Worm (Caenorhabditis elegans) whole organism, young adult: ENCODE data around the gene glb-5.
A peak's percentile ranks its signal among the peaks of the same experiment; 100 is the strongest.

ENCODE experiments used
- B0019.2 ChIP-seq: fragments of 200-800 bp; sonication (Bioruptor generic); conservative IDR thresholded peaks from 2 replicates; pipeline ENCODE4 v1.3.6; 2022; ENCODE audit warnings: missing genetic modification reagents, missing genetic modification characterization, missing compliant biosample characterization
- B0261.1 ChIP-seq: sonication (generic microtip); optimal IDR thresholded peaks from 2 replicates; lab custom pipeline; 2016; ENCODE audit warnings: mild to moderate bottlenecking, missing genetic modification characterization, moderate library complexity, missing compliant biosample characterization
- C06A6.2 ChIP-seq: fragments of 200-800 bp; sonication (Bioruptor generic); conservative IDR thresholded peaks from 2 replicates; pipeline ENCODE4 v1.3.6; 2022; ENCODE audit warnings: missing genetic modification characterization, missing compliant biosample characterization
- F22D6.2 ChIP-seq: sonication (generic microtip); optimal IDR thresholded peaks from 2 replicates; lab custom pipeline; 2016; ENCODE audit warnings: mild to moderate bottlenecking, missing genetic modification characterization, missing compliant biosample characterization
- F39B2.1 ChIP-seq: fragments of 200-800 bp; sonication (Bioruptor generic); IDR thresholded peaks from 2 replicates; pipeline ENCODE4 v1.3.6; 2022; ENCODE audit warnings: missing genetic modification reagents, missing genetic modification characterization, missing compliant biosample characterization
- F49E8.2 ChIP-seq: sonication (generic microtip); optimal IDR thresholded peaks from 3 replicates; lab custom pipeline; 2017; ENCODE audit warnings: missing genetic modification characterization, mild to moderate bottlenecking, missing compliant biosample characterization, antibody characterized with exemption, moderate library complexity; ENCODE audit not compliant: insufficient read depth
- F57C9.4 ChIP-seq: sonication (generic microtip); optimal IDR thresholded peaks from 2 replicates; lab custom pipeline; 2017; ENCODE audit warnings: mild to moderate bottlenecking, missing genetic modification characterization, missing compliant biosample characterization
- K11D2.4 ChIP-seq: fragments of 200-800 bp; sonication (Bioruptor generic); IDR thresholded peaks from 2 replicates; pipeline ENCODE4 v1.3.6; 2022; ENCODE audit warnings: missing genetic modification reagents, missing genetic modification characterization, missing compliant biosample characterization
- K12H6.12 ChIP-seq: fragments of 200-800 bp; sonication (Bioruptor generic); optimal IDR thresholded peaks from 2 replicates; lab custom pipeline; 2018; ENCODE audit warnings: mild to moderate bottlenecking, missing genetic modification characterization, missing compliant biosample characterization
- T26A5.8 ChIP-seq: sonication (generic microtip); optimal IDR thresholded peaks from 2 replicates; lab custom pipeline; 2016; ENCODE audit warnings: missing genetic modification characterization, missing compliant biosample characterization
- Y53F4B.3 ChIP-seq: fragments of 200-800 bp; sonication (Bioruptor generic); IDR thresholded peaks from 2 replicates; pipeline ENCODE4 v1.3.6; 2022; ENCODE audit warnings: missing genetic modification reagents, missing genetic modification characterization, missing compliant biosample characterization
- Y53G8AR.9 ChIP-seq: fragments of 200-800 bp; sonication (Bioruptor generic); conservative IDR thresholded peaks from 2 replicates; pipeline ENCODE4 v1.3.6; 2022; ENCODE audit warnings: missing genetic modification reagents, missing genetic modification characterization, missing compliant biosample characterization
- Y79H2A.3 ChIP-seq: fragments of 200-800 bp; sonication (Bioruptor generic); conservative IDR thresholded peaks from 2 replicates; pipeline ENCODE4 v1.3.6; 2022; ENCODE audit warnings: missing genetic modification reagents, missing genetic modification characterization, missing compliant biosample characterization
- Y95B8A.8 ChIP-seq: fragments of 200-800 bp; sonication (Bioruptor generic); IDR thresholded peaks from 2 replicates; pipeline ENCODE4 v1.3.6; 2022; ENCODE audit warnings: missing genetic modification reagents, missing genetic modification characterization, missing compliant biosample characterization
- ZK185.1 ChIP-seq: sonication (generic microtip); optimal IDR thresholded peaks from 2 replicates; lab custom pipeline; 2016; ENCODE audit warnings: mild to moderate bottlenecking, missing genetic modification characterization, missing compliant biosample characterization; ENCODE audit not compliant: poor library complexity, severe bottlenecking
- akir-1 ChIP-seq: fragments of 200-800 bp; sonication (Bioruptor generic); optimal IDR thresholded peaks from 2 replicates; lab custom pipeline; 2018; ENCODE audit warnings: mild to moderate bottlenecking, missing genetic modification characterization, moderate library complexity, missing compliant biosample characterization
- aptf-2 ChIP-seq: fragments of 200-800 bp; sonication (Bioruptor generic); conservative IDR thresholded peaks from 2 replicates; pipeline ENCODE4 v1.3.6; 2022; ENCODE audit warnings: missing genetic modification reagents, missing genetic modification characterization, missing compliant biosample characterization
- aptf-3 ChIP-seq: fragments of 200-800 bp; sonication (Bioruptor generic); IDR thresholded peaks from 2 replicates; pipeline ENCODE4 v1.3.6; 2022; ENCODE audit warnings: missing genetic modification characterization, missing compliant biosample characterization
- attf-3 ChIP-seq: fragments of 200-800 bp; sonication (Bioruptor generic); conservative IDR thresholded peaks from 2 replicates; pipeline ENCODE4 v1.3.6; 2022; ENCODE audit warnings: missing genetic modification reagents, missing genetic modification characterization, missing compliant biosample characterization
- bed-2 ChIP-seq: fragments of 200-800 bp; sonication (Bioruptor generic); IDR thresholded peaks from 2 replicates; pipeline ENCODE4 v1.3.6; 2022; ENCODE audit warnings: missing genetic modification reagents, missing genetic modification characterization, missing compliant biosample characterization
- cebp-1 ChIP-seq, 2 experiments: fragments of 200-800 bp in 1 of 2; sonication (Bioruptor generic) in 1 of 2; sonication (generic microtip) in 1 of 2; IDR thresholded peaks in 1 of 2; optimal IDR thresholded peaks in 1 of 2; 2 replicates each; pipeline versions ENCODE4 v1.3.6 to Lab custom; 2017 to 2022; ENCODE audit warnings: missing compliant biosample characterization in 2 of 2, missing genetic modification characterization in 2 of 2, mild to moderate bottlenecking in 1 of 2, missing genetic modification reagents in 1 of 2, moderate library complexity in 1 of 2
- cebp-2 ChIP-seq: fragments of 200-800 bp; sonication (Bioruptor generic); IDR thresholded peaks from 2 replicates; pipeline ENCODE4 v1.3.6; 2022; ENCODE audit warnings: missing genetic modification characterization, missing compliant biosample characterization
- ceh-100 ChIP-seq: fragments of 200-800 bp; sonication (Bioruptor generic); IDR thresholded peaks from 2 replicates; pipeline ENCODE4 v1.3.6; 2022; ENCODE audit warnings: missing genetic modification reagents, missing genetic modification characterization, missing compliant biosample characterization
- ceh-58 ChIP-seq: fragments of 200-800 bp; sonication (Bioruptor generic); IDR thresholded peaks from 2 replicates; pipeline ENCODE4 v1.3.6; 2022; ENCODE audit warnings: missing genetic modification characterization, missing compliant biosample characterization
- ceh-91 ChIP-seq: fragments of 200-800 bp; sonication (Bioruptor generic); IDR thresholded peaks from 2 replicates; pipeline ENCODE4 v1.3.6; 2022; ENCODE audit warnings: missing genetic modification reagents, missing genetic modification characterization, missing compliant biosample characterization
- dpff-1 ChIP-seq: sonication (generic microtip); optimal IDR thresholded peaks from 2 replicates; lab custom pipeline; 2017; ENCODE audit warnings: mild to moderate bottlenecking, missing genetic modification characterization, missing compliant biosample characterization
- egl-44 ChIP-seq: fragments of 200-800 bp; sonication (Bioruptor generic); IDR thresholded peaks from 2 replicates; pipeline ENCODE4 v1.3.6; 2022; ENCODE audit warnings: missing genetic modification reagents, missing genetic modification characterization, missing compliant biosample characterization
- ekl-4 ChIP-seq: fragments of 200-800 bp; sonication (Bioruptor generic); IDR thresholded peaks from 2 replicates; pipeline ENCODE4 v1.3.6; 2022; ENCODE audit warnings: missing genetic modification reagents, missing genetic modification characterization, missing compliant biosample characterization
- gei-17 ChIP-seq: fragments of 200-800 bp; sonication (Bioruptor generic); optimal IDR thresholded peaks from 2 replicates; lab custom pipeline; 2018; ENCODE audit warnings: mild to moderate bottlenecking, missing genetic modification characterization, missing compliant biosample characterization
- hlh-12 ChIP-seq: sonication (generic microtip); optimal IDR thresholded peaks from 2 replicates; lab custom pipeline; 2016; ENCODE audit warnings: missing genetic modification characterization, missing compliant biosample characterization
- hmg-1.2 ChIP-seq: fragments of 200-800 bp; sonication (Bioruptor generic); IDR thresholded peaks from 2 replicates; pipeline ENCODE4 v1.3.6; 2022; ENCODE audit warnings: missing genetic modification reagents, missing genetic modification characterization, missing compliant biosample characterization
- hrde-1 ChIP-seq: sonication (generic microtip); optimal IDR thresholded peaks from 2 replicates; lab custom pipeline; 2016; ENCODE audit warnings: missing genetic modification characterization, mild to moderate bottlenecking, missing compliant biosample characterization, moderate library complexity, missing genotype, missing genetic modification reagents, borderline replicate concordance
- lin-35 ChIP-seq, 3 experiments: fragments of 150-350 bp in 2 of 3; sonication (generic microtip) in 1 of 3; optimal IDR thresholded peaks; 2 replicates each; lab custom pipeline; 2014 to 2018; ENCODE audit warnings: missing biosample characterization in 3 of 3, missing genetic modification characterization in 3 of 3, missing genetic modification reagents in 3 of 3
- lin-40 ChIP-seq: sonication (generic microtip); optimal IDR thresholded peaks from 2 replicates; lab custom pipeline; 2016; ENCODE audit warnings: missing genetic modification characterization, mild to moderate bottlenecking, missing compliant biosample characterization, missing genotype, missing genetic modification reagents
- lir-1 ChIP-seq: fragments of 200-800 bp; sonication (Bioruptor generic); conservative IDR thresholded peaks from 2 replicates; pipeline ENCODE4 v1.3.6; 2022; ENCODE audit warnings: missing genetic modification reagents, missing genetic modification characterization, missing compliant biosample characterization
- lsy-27 ChIP-seq: sonication (generic microtip); optimal IDR thresholded peaks from 2 replicates; lab custom pipeline; 2017; ENCODE audit warnings: missing genetic modification characterization, mild to moderate bottlenecking, missing compliant biosample characterization, antibody characterized with exemption, missing genotype, borderline replicate concordance; ENCODE audit not compliant: insufficient read depth
- madf-6 ChIP-seq: fragments of 200-800 bp; sonication (Bioruptor generic); IDR thresholded peaks from 2 replicates; pipeline ENCODE4 v1.3.6; 2022; ENCODE audit warnings: missing genetic modification reagents, missing genetic modification characterization, missing compliant biosample characterization
- nhr-27 ChIP-seq: fragments of 200-800 bp; sonication (Bioruptor generic); optimal IDR thresholded peaks from 2 replicates; lab custom pipeline; 2018; ENCODE audit warnings: mild to moderate bottlenecking, missing genetic modification characterization, moderate library complexity, missing compliant biosample characterization
- pha-4 ChIP-seq: fragments of 150-350 bp; sonication (generic microtip); optimal IDR thresholded peaks from 2 replicates; lab custom pipeline; 2014; ENCODE audit warnings: missing biosample characterization, missing genetic modification reagents, missing genetic modification characterization
- rcor-1 ChIP-seq: fragments of 200-800 bp; sonication (Bioruptor generic); IDR thresholded peaks from 2 replicates; pipeline ENCODE4 v1.3.6; 2022; ENCODE audit warnings: missing genetic modification reagents, missing genetic modification characterization, missing compliant biosample characterization
- rec-8 ChIP-seq, 2 experiments: sonication (generic microtip); optimal IDR thresholded peaks; 2 replicates each; lab custom pipeline; 2016; ENCODE audit warnings: mild to moderate bottlenecking in 2 of 2, missing genetic modification characterization in 2 of 2, missing genetic modification reagents in 2 of 2, missing genotype in 2 of 2, missing biosample characterization in 1 of 2, missing compliant biosample characterization in 1 of 2, moderate library complexity in 1 of 2
- snpc-3.4 ChIP-seq: sonication (generic microtip); optimal IDR thresholded peaks from 2 replicates; lab custom pipeline; 2017; ENCODE audit warnings: missing genetic modification characterization, mild to moderate bottlenecking, missing compliant biosample characterization, antibody characterized with exemption, moderate library complexity, missing genotype, missing genetic modification reagents
- sptf-2 ChIP-seq: fragments of 200-800 bp; sonication (Bioruptor generic); optimal IDR thresholded peaks from 2 replicates; lab custom pipeline; 2018; ENCODE audit warnings: mild to moderate bottlenecking, missing genetic modification characterization, missing compliant biosample characterization
- tlf-1 ChIP-seq: fragments of 200-800 bp; sonication (Bioruptor generic); optimal IDR thresholded peaks from 2 replicates; lab custom pipeline; 2018; ENCODE audit warnings: mild to moderate bottlenecking, missing genetic modification characterization, missing compliant biosample characterization
- unc-62 ChIP-seq: fragments of 150-350 bp; optimal IDR thresholded peaks from 2 replicates; lab custom pipeline; 2014; ENCODE audit warnings: missing biosample characterization, missing genetic modification reagents, missing genetic modification characterization
- xnd-1 ChIP-seq: sonication (generic microtip); optimal IDR thresholded peaks from 2 replicates; lab custom pipeline; 2016; ENCODE audit warnings: missing genotype, missing genetic modification reagents, missing genetic modification characterization, missing compliant biosample characterization
- ztf-18 ChIP-seq: sonication (generic microtip); optimal IDR thresholded peaks from 2 replicates; lab custom pipeline; 2016; ENCODE audit warnings: missing genotype, mild to moderate bottlenecking, missing genetic modification characterization, missing compliant biosample characterization
- ztf-25 ChIP-seq: fragments of 200-800 bp; sonication (Bioruptor generic); IDR thresholded peaks from 2 replicates; pipeline ENCODE4 v1.3.6; 2022; ENCODE audit warnings: missing genetic modification reagents, missing genetic modification characterization, missing compliant biosample characterization

Gene glb-5

DNA sequence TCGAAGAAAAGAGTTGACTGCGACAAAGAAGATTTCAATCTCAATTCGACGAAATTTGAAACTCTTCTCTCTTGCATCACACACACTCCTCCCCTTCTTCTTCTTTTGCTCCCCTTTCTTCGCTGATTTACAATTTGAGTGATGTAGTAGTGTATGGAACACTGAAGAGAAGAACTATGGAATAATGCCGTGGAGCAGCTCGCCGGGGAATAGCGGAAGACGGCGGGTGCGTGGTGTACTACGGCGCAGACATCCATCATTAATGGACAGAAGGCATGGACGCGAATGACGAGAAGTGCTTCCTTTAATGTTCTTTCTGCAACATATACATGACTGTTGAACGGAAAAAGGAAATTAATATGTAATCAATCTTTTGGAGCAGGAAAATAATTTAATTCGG lies 24.2 kb downstream of the glb-5 start (continued):
- TF ChIP-seq lin-40, result no peak
- no peak for TF ChIP-seq bed-2
- TF ChIP-seq ztf-25 (GFP tag; lab: Robert Waterston, UW), result no peak
- TF ChIP-seq pha-4 (tag; lab: Kevin White, UChicago), result no peak
- TF ChIP-seq attf-3, result no peak
- no peak for TF ChIP-seq xnd-1 (tag; lab: Kevin White, UChicago)
- no peak for TF ChIP-seq rec-8 (tag; optimal IDR thresholded peaks at IDR 0.05; lab: Kevin White, UChicago)
- no peak for TF ChIP-seq F49E8.2 (tag; lab: Kevin White, UChicago)
- TF ChIP-seq lsy-27, result no peak
- TF ChIP-seq Y53G8AR.9 (GFP tag; lab: Robert Waterston, UW), result no peak; the same call in 1 of the 2 replicates
- no peak for TF ChIP-seq ztf-18 (tag; lab: Kevin White, UChicago)
- no peak for TF ChIP-seq C06A6.2
- TF ChIP-seq gei-17 (GFP tag; lab: Kevin White, UChicago), result no peak
- TF ChIP-seq Y95B8A.8 (GFP tag; lab: Robert Waterston, UW), result no peak
- TF ChIP-seq snpc-3.4 (tag; lab: Kevin White, UChicago), result no peak
- TF ChIP-seq hmg-1.2 (GFP tag; lab: Robert Waterston, UW), result 0 out of 2 replicates have a peak, but pooled peaks have one; percentile 13
- no peak for TF ChIP-seq K11D2.4
- TF ChIP-seq cebp-1 (GFP tag; IDR thresholded peaks at IDR 0.05; lab: Robert Waterston, UW), result no peak
- peak; percentile 19 for TF ChIP-seq cebp-1 (tag; optimal IDR thresholded peaks at IDR 0.05; lab: Kevin White, UChicago)
- peak; percentile 18 for TF ChIP-seq tlf-1 (GFP tag; lab: Kevin White, UChicago)
- TF ChIP-seq lir-1 (GFP tag; lab: Robert Waterston, UW), result no peak
- TF ChIP-seq dpff-1 (tag; lab: Kevin White, UChicago), result no peak
- 0 out of 2 replicates have a peak, but pooled peaks have one; percentile 82 for TF ChIP-seq ceh-58 (GFP tag; lab: Robert Waterston, UW)
- no peak for TF ChIP-seq aptf-3 (GFP tag; lab: Robert Waterston, UW)
- TF ChIP-seq B0261.1, result no peak
- TF ChIP-seq egl-44 (GFP tag; lab: Robert Waterston, UW), result no peak
- TF ChIP-seq sptf-2, result no peak
- no peak for TF ChIP-seq ceh-100 (GFP tag; lab: Robert Waterston, UW)
- TF ChIP-seq aptf-2 (GFP tag; lab: Robert Waterston, UW), result no peak
- TF ChIP-seq hrde-1 (tag; lab: Kevin White, UChicago), result no peak
- no peak for TF ChIP-seq cebp-2 (GFP tag; lab: Robert Waterston, UW)
- TF ChIP-seq F22D6.2 (tag; lab: Kevin White, UChicago), result no peak
- no peak for TF ChIP-seq ZK185.1 (tag; lab: Kevin White, UChicago)
- TF ChIP-seq Y53F4B.3 (GFP tag; lab: Robert Waterston, UW), result no peak
- TF ChIP-seq hlh-12 (tag; lab: Kevin White, UChicago), result no peak
- no peak for TF ChIP-seq F39B2.1 (GFP tag; lab: Robert Waterston, UW)
- TF ChIP-seq rcor-1 (GFP tag; lab: Robert Waterston, UW), result no peak
- TF ChIP-seq akir-1 (GFP tag; lab: Kevin White, UChicago), result no peak
- no peak for TF ChIP-seq lin-35 (GFP tag; optimal IDR thresholded peaks at IDR 0.05; lab: Kevin White, UChicago)
- no peak for TF ChIP-seq ekl-4 (GFP tag; lab: Robert Waterston, UW)
- no peak for TF ChIP-seq ceh-91 (GFP tag; lab: Robert Waterston, UW)
- no peak for TF ChIP-seq unc-62 (GFP tag; lab: Kevin White, UChicago)
- TF ChIP-seq K12H6.12 (tag; lab: Kevin White, UChicago), result no peak
- no peak for TF ChIP-seq T26A5.8
- no peak for TF ChIP-seq F57C9.4
- no peak for TF ChIP-seq Y79H2A.3 (GFP tag; lab: Robert Waterston, UW)
- no peak for TF ChIP-seq nhr-27 (tag; lab: Kevin White, UChicago)
- no peak for TF ChIP-seq B0019.2
- peak; percentile 56 for TF ChIP-seq madf-6 (GFP tag; lab: Robert Waterston, UW)
